Worm (Caenorhabditis elegans) whole organism, L1 larva: ENCODE data around the gene Y48D7A.1.
A peak's percentile ranks its signal among the peaks of the same experiment; 100 is the strongest.

Experiments used
- C16A3.4 ChIP-seq: fragments of 150-350 bp; optimal IDR thresholded peaks from 2 replicates; lab custom pipeline; 2014; ENCODE audit warnings: missing biosample characterization, missing genetic modification characterization
- ama-1 ChIP-seq: fragments of 150-350 bp; optimal IDR thresholded peaks from 2 replicates; lab custom pipeline; 2014
- blmp-1 ChIP-seq: fragments of 150-350 bp; optimal IDR thresholded peaks from 2 replicates; lab custom pipeline; 2014; ENCODE audit warnings: missing biosample characterization, missing genetic modification characterization
- ceh-63 ChIP-seq: fragments of 200-800 bp; sonication (Bioruptor generic); optimal IDR thresholded peaks from 2 replicates; lab custom pipeline; 2018; ENCODE audit warnings: mild to moderate bottlenecking, missing genetic modification characterization, missing compliant biosample characterization
- ceh-88 ChIP-seq: fragments of 200-800 bp; sonication (Bioruptor generic); IDR thresholded peaks from 2 replicates; pipeline ENCODE4 v1.3.6; 2022; ENCODE audit warnings: missing genetic modification characterization, missing compliant biosample characterization
- ces-1 ChIP-seq: fragments of 150-350 bp; optimal IDR thresholded peaks from 2 replicates; lab custom pipeline; 2014; ENCODE audit warnings: missing biosample characterization, missing genetic modification reagents, missing genetic modification characterization
- dsc-1 ChIP-seq: sonication (generic microtip); optimal IDR thresholded peaks from 2 replicates; lab custom pipeline; 2016; ENCODE audit warnings: mild to moderate bottlenecking, missing genetic modification characterization, missing compliant biosample characterization
- egl-13 ChIP-seq: sonication (generic microtip); optimal IDR thresholded peaks from 2 replicates; lab custom pipeline; 2016; ENCODE audit warnings: missing genotype, missing genetic modification reagents, missing genetic modification characterization, missing compliant biosample characterization
- egl-27 ChIP-seq, 2 experiments: fragments of 150-350 bp in 1 of 2; sonication (generic microtip); optimal IDR thresholded peaks; 3 replicates each; lab custom pipeline; 2017 to 2018; ENCODE audit warnings: missing biosample characterization in 2 of 2, missing genetic modification characterization in 2 of 2, missing genetic modification reagents in 2 of 2
- elt-2 ChIP-seq: sonication (generic microtip); optimal IDR thresholded peaks from 2 replicates; lab custom pipeline; 2016; ENCODE audit warnings: missing genetic modification characterization, mild to moderate bottlenecking, inconsistent platforms, missing compliant biosample characterization, missing genetic modification reagents
- fkh-10 ChIP-seq: sonication (generic microtip); optimal IDR thresholded peaks from 2 replicates; lab custom pipeline; 2017; ENCODE audit warnings: missing biosample characterization, missing genetic modification reagents, missing genetic modification characterization
- grh-1 ChIP-seq: fragments of 200-800 bp; sonication (Bioruptor generic); IDR thresholded peaks from 2 replicates; pipeline ENCODE4 v1.3.6; 2022; ENCODE audit warnings: missing genetic modification reagents, missing genetic modification characterization, missing compliant biosample characterization
- isw-1 ChIP-seq: fragments of 200-800 bp; sonication (Bioruptor generic); IDR thresholded peaks from 2 replicates; pipeline ENCODE4 v1.3.6; 2022; ENCODE audit warnings: missing genetic modification characterization, missing compliant biosample characterization
- lin-13 ChIP-seq: fragments of 150-350 bp; optimal IDR thresholded peaks from 2 replicates; lab custom pipeline; 2014; ENCODE audit warnings: missing biosample characterization, missing genetic modification reagents, missing genetic modification characterization
- lin-14 ChIP-seq: fragments of 200-800 bp; sonication (Bioruptor generic); optimal IDR thresholded peaks from 2 replicates; lab custom pipeline; 2018; ENCODE audit warnings: mild to moderate bottlenecking, missing genetic modification characterization, moderate library complexity, missing compliant biosample characterization
- mab-9 ChIP-seq: fragments of 200-800 bp; sonication (Bioruptor generic); IDR thresholded peaks from 2 replicates; pipeline ENCODE4 v1.3.6; 2022; ENCODE audit warnings: missing genetic modification reagents, missing genetic modification characterization, missing compliant biosample characterization
- mep-1 ChIP-seq: fragments of 150-350 bp; optimal IDR thresholded peaks from 2 replicates; lab custom pipeline; 2014; ENCODE audit warnings: missing biosample characterization, missing genetic modification characterization
- nhr-12 ChIP-seq: sonication (generic microtip); optimal IDR thresholded peaks from 2 replicates; lab custom pipeline; 2017; ENCODE audit warnings: missing biosample characterization, missing genetic modification characterization
- nhr-20 ChIP-seq: sonication (generic microtip); optimal IDR thresholded peaks from 2 replicates; lab custom pipeline; 2016; ENCODE audit warnings: mild to moderate bottlenecking, missing genetic modification characterization, missing compliant biosample characterization
- nhr-237 ChIP-seq: fragments of 150-350 bp; optimal IDR thresholded peaks from 2 replicates; lab custom pipeline; 2014; ENCODE audit warnings: missing biosample characterization, missing genetic modification characterization
- nhr-28 ChIP-seq: fragments of 150-350 bp; optimal IDR thresholded peaks from 2 replicates; lab custom pipeline; 2014; ENCODE audit warnings: missing biosample characterization, missing genetic modification characterization
- nhr-71 ChIP-seq: sonication (generic microtip); optimal IDR thresholded peaks from 2 replicates; lab custom pipeline; 2016; ENCODE audit warnings: mild to moderate bottlenecking, missing genetic modification characterization, moderate library complexity, missing compliant biosample characterization
- nhr-76 ChIP-seq: sonication (generic microtip); optimal IDR thresholded peaks from 2 replicates; lab custom pipeline; 2017; ENCODE audit warnings: missing biosample characterization, missing genetic modification characterization
- nhr-77 ChIP-seq: fragments of 150-350 bp; optimal IDR thresholded peaks from 2 replicates; lab custom pipeline; 2014; ENCODE audit warnings: missing biosample characterization, missing genetic modification characterization
- nhr-85 ChIP-seq: sonication (generic microtip); peaks from one replicate; lab custom pipeline; 2016; ENCODE audit warnings: missing genetic modification characterization, inconsistent platforms, missing compliant biosample characterization
- skn-1 ChIP-seq: fragments of 150-350 bp; optimal IDR thresholded peaks from 2 replicates; lab custom pipeline; 2014; ENCODE audit warnings: missing biosample characterization, missing genetic modification characterization
- snpc-4 ChIP-seq: fragments of 150-350 bp; optimal IDR thresholded peaks from 2 replicates; lab custom pipeline; 2014; ENCODE audit warnings: missing biosample characterization, missing genetic modification characterization
- tbx-2 ChIP-seq: sonication (generic microtip); optimal IDR thresholded peaks from 2 replicates; lab custom pipeline; 2016; ENCODE audit warnings: missing genetic modification characterization, missing compliant biosample characterization
- tlp-1 ChIP-seq: fragments of 150-350 bp; optimal IDR thresholded peaks from 2 replicates; lab custom pipeline; 2014; ENCODE audit warnings: missing biosample characterization, missing genetic modification characterization
- unc-130 ChIP-seq: fragments of 150-350 bp; optimal IDR thresholded peaks from 2 replicates; lab custom pipeline; 2017; ENCODE audit warnings: missing biosample characterization, missing genetic modification characterization, inconsistent platforms
- unc-62 ChIP-seq: fragments of 150-350 bp; optimal IDR thresholded peaks from 2 replicates; lab custom pipeline; 2014; ENCODE audit warnings: missing biosample characterization, missing genetic modification reagents, missing genetic modification characterization
- unc-86 ChIP-seq: sonication (generic microtip); optimal IDR thresholded peaks from 2 replicates; lab custom pipeline; 2016; ENCODE audit warnings: missing genetic modification characterization, missing compliant biosample characterization
- vab-15 ChIP-seq: sonication (generic microtip); optimal IDR thresholded peaks from 2 replicates; lab custom pipeline; 2017; ENCODE audit warnings: missing genotype, mild to moderate bottlenecking, missing genetic modification characterization, missing compliant biosample characterization
- zip-4 ChIP-seq: fragments of 200-800 bp; sonication (Bioruptor generic); optimal IDR thresholded peaks from 2 replicates; lab custom pipeline; 2018; ENCODE audit warnings: mild to moderate bottlenecking, missing genetic modification characterization, moderate library complexity, missing compliant biosample characterization
- ztf-11 ChIP-seq, 2 experiments: sonication (generic microtip); optimal IDR thresholded peaks; 2 replicates each; lab custom pipeline; 2016 to 2017; ENCODE audit warnings: missing genetic modification characterization in 2 of 2, missing biosample characterization in 1 of 2, missing compliant biosample characterization in 1 of 2

The Y48D7A.1 gene

ce11 chrX:3049233-3049632 is 39.9 kb downstream of the Y48D7A.1 start (continued):
- TF ChIP-seq vab-15 (tag; lab: Kevin White, UChicago) (no peak), lin-14 (peak; percentile 86), blmp-1 (tag; lab: Kevin White, UChicago) (no peak), unc-62 (GFP tag; lab: Kevin White, UChicago) (no peak), egl-13 (tag; lab: Kevin White, UChicago) (peak; percentile 34), fkh-10 (GFP tag; lab: Kevin White, UChicago) (peak; percentile 62), ceh-88 (GFP tag; lab: Robert Waterston, UW) (no peak), unc-130 (tag; lab: Kevin White, UChicago) (no peak), nhr-76 (no peak), grh-1 (GFP tag; lab: Robert Waterston, UW) (no peak), nhr-237 (tag; lab: Kevin White, UChicago) (no peak), ces-1 (GFP tag; lab: Kevin White, UChicago) (no peak), isw-1 (GFP tag; lab: Robert Waterston, UW) (no peak)

ce11 chrX:3051315-3051993 is 42.2 kb downstream of the Y48D7A.1 start:
- TF ChIP-seq ztf-11 (tag; optimal IDR thresholded peaks at IDR 0.05; lab: Kevin White, UChicago) (no peak), skn-1 (tag; lab: Kevin White, UChicago) (no peak), ces-1 (GFP tag; lab: Kevin White, UChicago) (no peak), tlp-1 (no peak), nhr-71 (tag; lab: Kevin White, UChicago) (no peak), lin-14 (peak; percentile 49), unc-86 (tag; lab: Kevin White, UChicago) (no peak), mab-9 (no peak), egl-13 (tag; lab: Kevin White, UChicago) (no peak), lin-13 (GFP tag; lab: Kevin White, UChicago) (no peak), ama-1 (lab: Kevin White, UChicago) (no peak), zip-4 (GFP tag; lab: Kevin White, UChicago) (no peak), tbx-2 (tag; lab: Kevin White, UChicago) (peak; percentile 25), fkh-10 (GFP tag; lab: Kevin White, UChicago) (peak; percentile 50), C16A3.4 (tag; lab: Kevin White, UChicago) (no peak), nhr-77 (tag; lab: Kevin White, UChicago) (no peak)

- TF ChIP-seq grh-1 (GFP tag; lab: Robert Waterston, UW) (no peak), nhr-28 (no peak), ceh-63 (GFP tag; lab: Kevin White, UChicago) (no peak), fkh-10 (GFP tag; lab: Kevin White, UChicago) (no peak), nhr-12 (tag; lab: Kevin White, UChicago) (no peak), nhr-20 (tag; lab: Kevin White, UChicago) (no peak), nhr-85 (tag; lab: Kevin White, UChicago) (no peak), isw-1 (GFP tag; lab: Robert Waterston, UW) (no peak), egl-27 (tag; optimal IDR thresholded peaks at IDR 0.05; lab: Kevin White, UChicago) (no peak), snpc-4 (no peak), dsc-1 (tag; lab: Kevin White, UChicago) (no peak)
- TF ChIP-seq, all 84 proteins: peak for 0
Measured at ce11 chrX:3054394-3054793, 45.1 kb downstream of the Y48D7A.1 start.

ce11 chrX:3054802-3055201 is 45.5 kb downstream of the Y48D7A.1 start, which contains the start of gene twk-26:
Gene twk-26, minus strand, starts transcription at chrX:3054824.
- TF ChIP-seq mep-1 (no peak), elt-2 (tag; lab: Kevin White, UChicago) (peak; percentile 19), ceh-63 (GFP tag; lab: Kevin White, UChicago) (no peak)
